Fruit fly (Drosophila melanogaster) whole organism, adult: ENCODE data around the gene stnA.

Source experiments
- CG11617 ChIP-seq: fragments of 200-800 bp; sonication (Bioruptor generic); optimal IDR thresholded peaks from 2 replicates; lab custom pipeline; 2017; ENCODE audit warnings: mild to moderate bottlenecking, missing biosample characterization, missing genetic modification reagents, missing genetic modification characterization
- Crg-1 ChIP-seq: fragments of 200-800 bp; sonication (Bioruptor generic); optimal IDR thresholded peaks from 2 replicates; lab custom pipeline; 2016; ENCODE audit warnings: missing biosample characterization, missing genetic modification characterization
- Hr96 ChIP-seq: fragments of 200-800 bp; sonication (Bioruptor generic); optimal IDR thresholded peaks from 2 replicates; lab custom pipeline; 2016; ENCODE audit warnings: missing biosample characterization, missing genetic modification characterization
- Mnt ChIP-seq: fragments of 200-800 bp; sonication (Bioruptor generic); optimal IDR thresholded peaks from 2 replicates; lab custom pipeline; 2016; ENCODE audit warnings: missing biosample characterization, mild to moderate bottlenecking, missing genetic modification characterization
- bab1 ChIP-seq: fragments of 200-800 bp; sonication (Bioruptor generic); optimal IDR thresholded peaks from 3 replicates; lab custom pipeline; 2019; ENCODE audit warnings: missing biosample characterization, mild to moderate bottlenecking, missing genetic modification characterization, moderate library complexity
- kay ChIP-seq: fragments of 200-800 bp; sonication (Bioruptor generic); peaks from one replicate; lab custom pipeline; 2016; ENCODE audit warnings: missing biosample characterization, missing genetic modification characterization, borderline replicate concordance

dm6 chrX:23013208-23013607, 8.8 kb upstream of the stnA start, which contains the start of the genes Rab21 and Coa7:
- TF ChIP-seq Hr96 (GFP tag; lab: Kevin White, UChicago) (no peak), Mnt (GFP tag; lab: Kevin White, UChicago) (peak; percentile 6), kay (GFP tag; lab: Kevin White, UChicago) (no peak), Crg-1 (GFP tag; lab: Kevin White, UChicago) (no peak), bab1 (GFP tag; lab: Kevin White, UChicago) (peak; percentile 64), CG11617 (GFP tag; lab: Kevin White, UChicago) (no peak)
